Fruit fly (Drosophila melanogaster) whole organism, adult: ENCODE measurements around the gene X11Lbeta.
"Not testable (repeated sequence)": the region's sequence is repeated elsewhere in the genome, so short reads cannot be mapped to it uniquely, and the experiment has no call there.

Experiments used
- CG11617 ChIP-seq: fragments of 200-800 bp; sonication (Bioruptor generic); optimal IDR thresholded peaks from 2 replicates; lab custom pipeline; 2017; ENCODE audit warnings: mild to moderate bottlenecking, missing biosample characterization, missing genetic modification reagents, missing genetic modification characterization
- CG12768 ChIP-seq: fragments of 200-800 bp; sonication (Bioruptor generic); optimal IDR thresholded peaks from 2 replicates; lab custom pipeline; 2017; ENCODE audit warnings: missing biosample characterization, missing genetic modification characterization, mild to moderate bottlenecking, moderate library complexity, missing genetic modification reagents
- CG14711 ChIP-seq: fragments of 200-800 bp; sonication (Bioruptor generic); optimal IDR thresholded peaks from 2 replicates; lab custom pipeline; 2018; ENCODE audit warnings: missing biosample characterization, mild to moderate bottlenecking, missing genetic modification characterization, moderate library complexity
- CG1620 ChIP-seq: fragments of 200-800 bp; sonication (Bioruptor generic); optimal IDR thresholded peaks from 2 replicates; lab custom pipeline; 2016; ENCODE audit warnings: missing biosample characterization, missing genetic modification characterization
- CG33017 ChIP-seq: fragments of 200-800 bp; sonication (Bioruptor generic); optimal IDR thresholded peaks from 2 replicates; lab custom pipeline; 2018; ENCODE audit warnings: missing biosample characterization, mild to moderate bottlenecking, missing genetic modification characterization, moderate library complexity
- CG5204 ChIP-seq: fragments of 200-800 bp; sonication (Bioruptor generic); optimal IDR thresholded peaks from 2 replicates; lab custom pipeline; 2016; ENCODE audit warnings: missing biosample characterization, missing genetic modification characterization
- CG7045 ChIP-seq: fragments of 200-800 bp; sonication (Bioruptor generic); optimal IDR thresholded peaks from 2 replicates; lab custom pipeline; 2017; ENCODE audit warnings: missing biosample characterization, mild to moderate bottlenecking, missing genetic modification characterization
- CG7101 ChIP-seq: fragments of 200-800 bp; sonication (Bioruptor generic); optimal IDR thresholded peaks from 2 replicates; lab custom pipeline; 2018; ENCODE audit warnings: missing biosample characterization, mild to moderate bottlenecking, missing genetic modification characterization, moderate library complexity
- Clk ChIP-seq: fragments of 200-800 bp; sonication (Bioruptor generic); optimal IDR thresholded peaks from 2 replicates; lab custom pipeline; 2017; ENCODE audit warnings: missing biosample characterization, missing genetic modification characterization
- Crg-1 ChIP-seq: fragments of 200-800 bp; sonication (Bioruptor generic); optimal IDR thresholded peaks from 2 replicates; lab custom pipeline; 2016; ENCODE audit warnings: missing biosample characterization, missing genetic modification characterization
- Hr96 ChIP-seq: fragments of 200-800 bp; sonication (Bioruptor generic); optimal IDR thresholded peaks from 2 replicates; lab custom pipeline; 2016; ENCODE audit warnings: missing biosample characterization, missing genetic modification characterization
- Mnt ChIP-seq: fragments of 200-800 bp; sonication (Bioruptor generic); optimal IDR thresholded peaks from 2 replicates; lab custom pipeline; 2016; ENCODE audit warnings: missing biosample characterization, mild to moderate bottlenecking, missing genetic modification characterization
- bab1 ChIP-seq: fragments of 200-800 bp; sonication (Bioruptor generic); optimal IDR thresholded peaks from 3 replicates; lab custom pipeline; 2019; ENCODE audit warnings: missing biosample characterization, mild to moderate bottlenecking, missing genetic modification characterization, moderate library complexity
- cic ChIP-seq: fragments of 200-800 bp; sonication (Bioruptor generic); optimal IDR thresholded peaks from 2 replicates; lab custom pipeline; 2017; ENCODE audit warnings: missing biosample characterization, mild to moderate bottlenecking, missing genetic modification characterization, moderate library complexity
- cnc ChIP-seq, 2 experiments: fragments of >200 bp; optimal IDR thresholded peaks; 2 replicates each; lab custom pipeline; 2017
- kay ChIP-seq: fragments of 200-800 bp; sonication (Bioruptor generic); peaks from one replicate; lab custom pipeline; 2016; ENCODE audit warnings: missing biosample characterization, missing genetic modification characterization, borderline replicate concordance
- ovo ChIP-seq: fragments of 200-800 bp; sonication (Bioruptor generic); optimal IDR thresholded peaks from 2 replicates; lab custom pipeline; 2016; ENCODE audit warnings: missing biosample characterization, missing genetic modification characterization
- pad ChIP-seq: fragments of 200-800 bp; sonication (Bioruptor generic); optimal IDR thresholded peaks from 3 replicates; lab custom pipeline; 2017; ENCODE audit warnings: missing biosample characterization, missing genetic modification characterization, mild to moderate bottlenecking, moderate library complexity, missing genetic modification reagents
- tj ChIP-seq: fragments of 200-800 bp; sonication (Bioruptor generic); optimal IDR thresholded peaks from 3 replicates; lab custom pipeline; 2017; ENCODE audit warnings: missing biosample characterization, mild to moderate bottlenecking, missing genetic modification characterization, moderate library complexity
- toe ChIP-seq: fragments of 200-800 bp; sonication (Bioruptor generic); optimal IDR thresholded peaks from 2 replicates; lab custom pipeline; 2016; ENCODE audit warnings: missing biosample characterization, missing genetic modification characterization

X11Lbeta gene

DNA sequence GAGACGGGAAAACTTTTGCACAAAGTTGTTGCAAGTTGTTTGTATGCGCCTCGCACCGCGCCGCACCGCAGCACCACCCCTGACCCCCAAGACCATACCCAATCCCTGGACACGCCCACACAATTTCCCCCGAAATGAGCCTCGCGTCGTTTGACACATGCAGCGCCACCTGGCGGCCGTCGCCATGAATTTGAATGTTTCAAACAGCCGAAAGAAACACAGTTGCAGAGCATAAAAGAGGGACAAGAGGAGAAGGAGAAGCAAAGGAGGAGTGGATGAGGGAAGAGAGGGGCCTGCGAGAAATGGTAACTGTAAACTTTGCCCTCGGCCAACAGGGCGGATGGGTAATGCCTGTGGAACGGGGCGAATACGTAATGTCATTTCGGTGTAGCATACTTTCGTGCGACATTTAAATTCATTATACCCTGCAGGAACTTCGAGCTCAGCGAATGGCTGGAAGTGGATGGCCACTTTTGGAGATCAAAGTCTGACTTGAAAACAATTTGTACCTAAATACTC, 14.8 kb downstream of the X11Lbeta start:
- no peak for TF ChIP-seq Mnt
- no peak for TF ChIP-seq tj
- no peak for TF ChIP-seq cic (GFP tag; lab: Kevin White, UChicago)
- no peak for TF ChIP-seq Crg-1 (GFP tag; lab: Kevin White, UChicago)
- no peak for TF ChIP-seq CG11617
- no peak for TF ChIP-seq bab1 (GFP tag; lab: Kevin White, UChicago)
- TF ChIP-seq Clk (GFP tag; lab: Kevin White, UChicago) = no peak
- no peak for TF ChIP-seq Hr96
- TF ChIP-seq CG1620 (GFP tag; lab: Kevin White, UChicago) = no peak
- no peak for TF ChIP-seq CG14711 (tag; lab: Kevin White, UChicago)
- TF ChIP-seq CG12768 = no peak

DNA sequence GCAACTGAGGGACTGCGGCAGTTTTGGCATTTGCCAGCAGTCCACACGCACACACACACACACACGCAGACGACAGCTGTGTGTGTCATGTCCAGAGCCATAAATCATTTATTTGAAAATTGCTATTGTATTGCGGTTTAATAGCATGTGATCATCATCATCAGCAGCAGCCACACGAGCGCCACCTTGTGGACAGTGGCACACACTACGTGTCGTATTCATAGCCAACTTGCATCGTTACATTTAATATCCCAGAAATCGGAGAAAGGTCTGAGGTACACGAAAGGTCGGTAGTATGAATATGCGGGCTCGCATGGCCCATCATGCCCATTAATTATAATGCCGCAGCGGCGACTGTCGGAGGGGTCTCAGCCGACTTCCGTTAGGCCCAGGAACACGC, 28.7 kb downstream of the X11Lbeta start:
- no peak for TF ChIP-seq CG7045 (GFP tag; lab: Kevin White, UChicago)
- TF ChIP-seq cnc (optimal IDR thresholded peaks at IDR 0.05; lab: Kevin White, UChicago) = no peak
- no peak for TF ChIP-seq kay
- no peak for TF ChIP-seq CG11617
- no peak for TF ChIP-seq CG7101 (tag; lab: Kevin White, UChicago)
- no peak for TF ChIP-seq Mnt
- TF ChIP-seq tj = no peak
- no peak for TF ChIP-seq Hr96
- TF ChIP-seq cic (GFP tag; lab: Kevin White, UChicago) = no peak
- TF ChIP-seq Clk (GFP tag; lab: Kevin White, UChicago) = no peak
- no peak for TF ChIP-seq CG5204 (GFP tag; lab: Kevin White, UChicago)
- TF ChIP-seq Crg-1 (GFP tag; lab: Kevin White, UChicago) = no peak

DNA sequence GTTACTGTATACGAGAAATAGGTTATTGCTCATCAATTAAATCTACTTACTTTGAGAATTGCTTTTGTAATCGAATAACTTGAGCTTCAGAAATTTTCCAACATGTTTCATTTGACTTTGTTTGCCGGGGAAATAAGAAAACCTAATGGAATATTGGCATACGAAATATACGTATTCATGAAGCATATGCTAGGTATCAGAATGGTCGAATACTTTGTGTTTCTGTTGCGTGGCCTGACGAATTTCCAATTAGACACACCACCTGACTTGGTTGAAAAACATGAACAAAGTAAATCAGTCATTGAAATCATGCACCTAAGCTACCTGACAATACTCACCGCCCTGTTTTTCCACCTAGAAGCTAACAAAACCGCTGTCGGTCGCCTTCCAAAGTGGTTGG, 29.8 kb downstream of the X11Lbeta start, which contains the start of gene CG2111:
Gene CG2111 (plus strand): TSS at position 301 of the 400 bp plus-strand sequence.
- TF ChIP-seq CG11617 (no peak), tj (no peak), Mnt (no peak), Clk (GFP tag; lab: Kevin White, UChicago) (no peak), Crg-1 (GFP tag; lab: Kevin White, UChicago) (no peak), toe (GFP tag; lab: Kevin White, UChicago) (no peak), CG5204 (GFP tag; lab: Kevin White, UChicago) (no peak), CG12768 (no peak), pad (GFP tag; lab: Kevin White, UChicago) (no peak), CG33017 (tag; lab: Kevin White, UChicago) (no peak)

DNA sequence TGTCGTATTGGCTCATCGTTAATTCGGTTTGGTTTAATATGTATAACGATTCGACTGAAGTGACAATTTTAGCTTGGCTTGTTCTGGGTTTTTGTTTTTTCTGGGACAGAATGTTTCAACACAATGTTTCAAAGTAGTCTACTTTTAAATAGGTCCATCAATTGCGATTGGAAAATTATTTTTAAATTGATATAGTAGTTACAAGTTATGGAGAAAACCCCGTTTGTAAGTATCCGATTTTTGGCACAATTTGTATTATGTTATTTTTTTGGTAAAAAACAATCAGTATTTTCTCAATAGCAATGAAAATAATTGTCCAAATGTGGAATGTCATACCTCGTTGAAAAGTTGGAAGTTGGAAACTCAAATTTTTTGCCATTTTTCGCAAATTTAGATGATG, 34.2 kb downstream of the X11Lbeta start, which contains the start of gene Rab9E:
Gene Rab9E (minus strand): TSS at position 101 of the 400 bp plus-strand sequence.
- not testable (repeated sequence) for TF ChIP-seq cic (GFP tag; lab: Kevin White, UChicago); CG12768; ovo (GFP tag; lab: Kevin White, UChicago)

DNA sequence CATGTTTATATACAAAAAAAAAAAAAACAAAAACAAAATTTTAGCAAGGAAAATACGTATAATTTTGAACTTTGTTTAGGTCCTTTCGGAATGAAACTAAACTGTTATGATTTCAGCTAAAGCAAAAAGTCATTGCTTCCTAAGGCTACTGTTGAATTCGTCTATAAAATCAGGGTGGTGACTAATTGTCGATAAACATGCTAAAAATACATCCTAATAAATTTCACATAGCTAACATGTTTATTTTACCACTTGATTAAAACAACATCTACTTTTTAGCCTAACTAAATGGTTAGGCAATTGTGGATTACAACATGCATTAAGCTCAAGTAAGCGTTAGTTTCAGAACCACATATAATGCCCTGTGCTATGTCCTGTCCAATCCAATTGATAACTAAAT, 45.8 kb downstream of the X11Lbeta start, which contains the start of gene CG12637:
Gene CG12637 (minus strand): TSS at position 101 of the 400 bp plus-strand sequence.
- no peak for TF ChIP-seq CG11617
- TF ChIP-seq tj = no peak
- TF ChIP-seq bab1 (GFP tag; lab: Kevin White, UChicago) = no peak
- TF ChIP-seq CG33017 (tag; lab: Kevin White, UChicago) = no peak
- no peak for TF ChIP-seq kay
- TF ChIP-seq pad (GFP tag; lab: Kevin White, UChicago) = no peak
- TF ChIP-seq CG1620 (GFP tag; lab: Kevin White, UChicago) = no peak
- no peak for TF ChIP-seq CG7045 (GFP tag; lab: Kevin White, UChicago)
- no peak for TF ChIP-seq cic (GFP tag; lab: Kevin White, UChicago)

DNA sequence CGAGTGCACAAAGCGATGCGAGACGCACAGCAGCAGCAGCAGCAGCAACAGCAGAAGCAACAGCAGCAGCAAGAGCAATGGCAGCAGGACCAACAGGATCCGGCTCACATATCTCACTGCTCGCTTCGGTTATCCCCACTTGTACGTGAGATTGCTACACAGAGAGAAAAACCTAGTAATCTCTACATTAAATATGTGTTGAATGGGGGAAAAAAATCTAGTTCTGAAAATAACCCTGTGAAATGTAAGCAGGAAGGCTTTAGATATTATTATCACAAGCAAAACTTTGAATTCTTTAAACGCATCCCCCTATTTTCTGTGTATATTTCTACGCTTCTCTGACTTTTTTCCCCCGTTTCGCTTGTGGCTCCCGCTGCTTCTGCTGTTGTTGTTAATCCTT, 70.2 kb downstream of the X11Lbeta start:
- no peak for TF ChIP-seq Mnt
- TF ChIP-seq CG12768 = no peak
- no peak for TF ChIP-seq CG33017 (tag; lab: Kevin White, UChicago)
- no peak for TF ChIP-seq toe (GFP tag; lab: Kevin White, UChicago)
- TF ChIP-seq CG1620 (GFP tag; lab: Kevin White, UChicago) = no peak
- no peak for TF ChIP-seq CG11617
- TF ChIP-seq bab1 (GFP tag; lab: Kevin White, UChicago) = no peak
- TF ChIP-seq cic (GFP tag; lab: Kevin White, UChicago) = no peak
- TF ChIP-seq kay = no peak
- TF ChIP-seq CG14711 (tag; lab: Kevin White, UChicago) = no peak
- no peak for TF ChIP-seq tj
- TF ChIP-seq Crg-1 (GFP tag; lab: Kevin White, UChicago) = no peak
- TF ChIP-seq cnc (optimal IDR thresholded peaks at IDR 0.05; lab: Kevin White, UChicago) = no peak
- TF ChIP-seq CG5204 (GFP tag; lab: Kevin White, UChicago) = no peak
- TF ChIP-seq CG7045 (GFP tag; lab: Kevin White, UChicago) = no peak
- TF ChIP-seq CG7101 (tag; lab: Kevin White, UChicago) = no peak
- TF ChIP-seq Clk (GFP tag; lab: Kevin White, UChicago) = no peak

DNA sequence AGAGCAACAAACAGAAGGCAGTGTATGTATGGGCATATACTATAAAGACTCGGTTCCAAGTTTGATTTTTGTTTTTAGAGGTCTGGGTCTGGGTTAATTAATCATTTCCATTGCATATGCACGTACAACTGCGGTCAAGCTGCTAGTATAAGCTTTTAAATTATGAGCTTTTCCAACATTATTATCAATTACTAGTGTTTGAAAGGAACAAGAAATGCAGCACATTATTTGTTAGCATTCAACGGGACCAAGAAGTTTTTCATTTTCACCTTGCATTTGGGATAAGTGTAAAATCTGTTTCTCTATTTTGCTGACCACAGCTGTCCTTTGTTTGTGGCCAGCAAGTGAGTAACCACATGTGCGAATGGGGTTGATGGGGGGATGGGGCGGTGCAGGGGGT, 90.3 kb downstream of the X11Lbeta start:
- peak; percentile 1 for TF ChIP-seq CG7045 (GFP tag; lab: Kevin White, UChicago)
- TF ChIP-seq pad (GFP tag; lab: Kevin White, UChicago) = no peak
- TF ChIP-seq CG1620 (GFP tag; lab: Kevin White, UChicago) = no peak
- TF ChIP-seq ovo (GFP tag; lab: Kevin White, UChicago) = no peak
- TF ChIP-seq cic (GFP tag; lab: Kevin White, UChicago) = no peak
- no peak for TF ChIP-seq Clk (GFP tag; lab: Kevin White, UChicago)
- no peak for TF ChIP-seq Hr96
- TF ChIP-seq CG14711 (tag; lab: Kevin White, UChicago) = peak; percentile 62
- TF ChIP-seq toe (GFP tag; lab: Kevin White, UChicago) = no peak
- no peak for TF ChIP-seq Crg-1 (GFP tag; lab: Kevin White, UChicago)
- TF ChIP-seq Mnt = no peak
- peak; percentile 65 for TF ChIP-seq CG7101 (tag; lab: Kevin White, UChicago)
- no peak for TF ChIP-seq cnc (optimal IDR thresholded peaks at IDR 0.05; lab: Kevin White, UChicago)
- no peak for TF ChIP-seq kay
- no peak for TF ChIP-seq CG5204 (GFP tag; lab: Kevin White, UChicago)
- TF ChIP-seq bab1 (GFP tag; lab: Kevin White, UChicago) = peak; percentile 68
- peak; percentile 17 for TF ChIP-seq CG11617
- peak; percentile 36 for TF ChIP-seq tj
- TF ChIP-seq CG12768 = no peak
- TF ChIP-seq CG33017 (tag; lab: Kevin White, UChicago) = peak; percentile 45
